Worm (Caenorhabditis elegans): ENCODE results near the gene R02F11.10.

R02F11.10 gene

ce11 chrV:4785333-4785852 lies 3.5 kb upstream of the R02F11.10 start, which contains the start of the genes Y60C6A.2 and Y60C6A.3:
Y60C6A.2 (minus strand) TSS chrV:4785433.
Y60C6A.3 (plus strand) TSS chrV:4785802.
- TF ChIP-seq ceh-13 (GFP tag; optimal IDR thresholded peaks at IDR 0.05) (no peak), B0310.2 (tag; optimal IDR thresholded peaks at IDR 0.05) (no peak), sea-1 (GFP tag; conservative IDR thresholded peaks at IDR 0.05) (no peak), ama-1 (optimal IDR thresholded peaks at IDR 0.05) (no peak), tbx-11 (GFP tag; IDR thresholded peaks at IDR 0.05) (no peak), ceh-36 (tag; optimal IDR thresholded peaks at IDR 0.05) (no peak), F13C5.2 (tag; optimal IDR thresholded peaks at IDR 0.05) (no peak), ets-7 (tag; optimal IDR thresholded peaks at IDR 0.05) (no peak), scrt-1 (GFP tag; IDR thresholded peaks at IDR 0.05) (no peak), flt-1 (GFP tag; IDR thresholded peaks at IDR 0.05) (no peak), hmg-4 (GFP tag; optimal IDR thresholded peaks at IDR 0.05) (no peak), tra-4 (tag; optimal IDR thresholded peaks at IDR 0.05) (no peak), aly-1 (tag; optimal IDR thresholded peaks at IDR 0.05) (no peak)

ce11 chrV:4787166-4787565 lies 1.8 kb upstream of the R02F11.10 start, which contains the start of gene R02F11.9:
R02F11.9 (plus strand) TSS chrV:4787466.
- TF ChIP-seq ceh-36 (tag; optimal IDR thresholded peaks at IDR 0.05) (no peak), pes-1 (GFP tag; IDR thresholded peaks at IDR 0.05) (no peak), flt-1 (GFP tag; IDR thresholded peaks at IDR 0.05) (no peak), scrt-1 (GFP tag; IDR thresholded peaks at IDR 0.05) (no peak), F13C5.2 (tag; optimal IDR thresholded peaks at IDR 0.05) (no peak), B0310.2 (tag; optimal IDR thresholded peaks at IDR 0.05) (no peak), ama-1 (optimal IDR thresholded peaks at IDR 0.05) (no peak), ets-7 (tag; optimal IDR thresholded peaks at IDR 0.05) (no peak), hnd-1 (tag; optimal IDR thresholded peaks at IDR 0.05) (no peak), tbx-11 (GFP tag; IDR thresholded peaks at IDR 0.05) (no peak)

DNA sequence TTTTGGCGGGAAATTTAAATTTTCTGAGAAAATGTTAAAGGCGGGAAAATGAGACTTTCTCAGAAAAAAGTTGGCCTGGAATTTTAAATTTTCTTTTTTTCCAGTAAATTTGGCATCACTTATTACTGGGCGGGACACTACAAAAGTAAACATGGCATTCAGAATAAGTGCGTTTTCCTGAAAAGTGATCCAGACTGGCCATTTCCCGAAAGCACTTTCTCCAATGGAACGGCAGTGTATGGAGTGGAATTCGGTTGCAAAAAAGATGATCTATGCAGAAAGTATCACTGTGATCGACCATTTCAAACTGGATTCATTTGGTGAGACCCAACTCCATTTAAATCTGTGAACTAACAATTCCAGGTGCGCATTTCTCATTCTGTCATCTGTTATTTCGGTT lies 1.1 kb upstream of the R02F11.10 start:
- TF ChIP-seq hnd-1 (tag; optimal IDR thresholded peaks at IDR 0.05) (no peak), tra-4 (tag; optimal IDR thresholded peaks at IDR 0.05) (no peak), sea-1 (GFP tag; conservative IDR thresholded peaks at IDR 0.05) (no peak), ets-7 (tag; optimal IDR thresholded peaks at IDR 0.05) (no peak), ama-1 (optimal IDR thresholded peaks at IDR 0.05) (no peak), ceh-36 (tag; optimal IDR thresholded peaks at IDR 0.05) (no peak), ceh-13 (GFP tag; optimal IDR thresholded peaks at IDR 0.05) (no peak), scrt-1 (GFP tag; IDR thresholded peaks at IDR 0.05) (no peak), tbx-37 (GFP tag; conservative IDR thresholded peaks at IDR 0.05) (no peak), F13C5.2 (tag; optimal IDR thresholded peaks at IDR 0.05) (no peak), hmbx-1 (tag; optimal IDR thresholded peaks at IDR 0.05) (no peak), flt-1 (GFP tag; IDR thresholded peaks at IDR 0.05) (no peak), hmg-4 (GFP tag; optimal IDR thresholded peaks at IDR 0.05) (no peak)

ce11 chrV:4790368-4790767 lies 1.4 kb downstream of the R02F11.10 start, which contains the start of gene R02F11.12:
R02F11.12 (plus strand) TSS chrV:4790668.
- no peak for TF ChIP-seq aly-1 (tag; optimal IDR thresholded peaks at IDR 0.05)
- TF ChIP-seq ceh-36 (tag; optimal IDR thresholded peaks at IDR 0.05): no peak
- no peak for TF ChIP-seq tra-4 (tag; optimal IDR thresholded peaks at IDR 0.05)
- TF ChIP-seq B0310.2 (tag; optimal IDR thresholded peaks at IDR 0.05): no peak
- TF ChIP-seq tbx-37 (GFP tag; conservative IDR thresholded peaks at IDR 0.05): no peak
- TF ChIP-seq hmg-4 (GFP tag; optimal IDR thresholded peaks at IDR 0.05): no peak

DNA sequence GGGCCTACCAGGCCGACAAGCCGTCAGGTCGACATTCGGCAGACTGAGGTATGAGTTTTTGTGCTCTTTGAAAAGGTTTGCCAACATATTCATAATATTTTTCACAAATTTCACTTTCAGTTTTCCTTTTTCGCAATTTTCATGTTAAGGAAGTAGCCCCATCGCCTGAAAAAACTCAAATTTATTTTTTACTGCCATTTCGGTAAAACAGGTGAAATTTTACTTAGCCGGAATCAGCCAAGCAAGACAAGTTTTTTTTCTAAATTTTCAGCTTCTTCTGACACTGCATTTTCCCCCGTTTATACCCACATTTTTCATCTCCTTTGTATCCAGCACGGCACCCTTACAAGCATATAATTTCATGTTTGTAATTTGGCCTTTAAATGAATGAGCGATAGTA lies 2.6 kb downstream of the R02F11.10 start, which contains the start of gene R02F11.11:
TSS of gene R02F11.11 (plus strand) at position 301 of the 400 bp plus-strand sequence.
- no peak for TF ChIP-seq aly-1 (tag; optimal IDR thresholded peaks at IDR 0.05)
- no peak for TF ChIP-seq pes-1 (GFP tag; IDR thresholded peaks at IDR 0.05)
- TF ChIP-seq flt-1 (GFP tag; IDR thresholded peaks at IDR 0.05): no peak
- no peak for TF ChIP-seq tbx-11 (GFP tag; IDR thresholded peaks at IDR 0.05)
- no peak for TF ChIP-seq ets-7 (tag; optimal IDR thresholded peaks at IDR 0.05)
- TF ChIP-seq hmbx-1 (tag; optimal IDR thresholded peaks at IDR 0.05): no peak
- TF ChIP-seq tbx-37 (GFP tag; conservative IDR thresholded peaks at IDR 0.05): no peak
- TF ChIP-seq sea-1 (GFP tag; conservative IDR thresholded peaks at IDR 0.05): no peak
- TF ChIP-seq hnd-1 (tag; optimal IDR thresholded peaks at IDR 0.05): no peak
- no peak for TF ChIP-seq scrt-1 (GFP tag; IDR thresholded peaks at IDR 0.05)
- TF ChIP-seq ama-1 (optimal IDR thresholded peaks at IDR 0.05): no peak
- no peak for TF ChIP-seq hmg-4 (GFP tag; optimal IDR thresholded peaks at IDR 0.05)
- no peak for TF ChIP-seq tra-4 (tag; optimal IDR thresholded peaks at IDR 0.05)
- TF ChIP-seq ceh-13 (GFP tag; optimal IDR thresholded peaks at IDR 0.05): no peak
- TF ChIP-seq F13C5.2 (tag; optimal IDR thresholded peaks at IDR 0.05): no peak
- no peak for TF ChIP-seq ceh-36 (tag; optimal IDR thresholded peaks at IDR 0.05)
- TF ChIP-seq B0310.2 (tag; optimal IDR thresholded peaks at IDR 0.05): no peak

DNA sequence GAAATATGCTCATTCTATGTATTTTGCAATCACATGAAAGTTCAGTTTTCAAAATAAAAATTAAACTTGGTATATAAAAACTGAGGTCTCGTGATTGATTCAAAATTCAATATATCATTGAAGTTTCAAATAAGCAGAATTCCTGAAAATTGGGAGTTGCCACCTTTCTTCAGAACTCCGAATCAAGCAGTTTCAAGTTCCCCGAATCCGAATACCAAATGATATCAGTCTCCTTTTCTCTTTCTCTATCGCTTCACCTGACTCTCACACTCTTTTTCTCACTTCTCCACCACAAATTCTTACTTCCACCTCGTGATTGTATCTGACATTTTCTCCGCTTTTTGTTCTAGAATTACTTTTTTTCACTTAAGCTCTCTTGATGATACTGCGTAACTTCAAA lies 5.4 kb downstream of the R02F11.10 start, which contains the start of gene R02F11.2:
TSS of gene R02F11.2 (plus strand) at position 292 of the 400 bp plus-strand sequence.
- TF ChIP-seq hmbx-1 (tag; optimal IDR thresholded peaks at IDR 0.05) (no peak), tbx-37 (GFP tag; conservative IDR thresholded peaks at IDR 0.05) (no peak), tbx-11 (GFP tag; IDR thresholded peaks at IDR 0.05) (no peak), F13C5.2 (tag; optimal IDR thresholded peaks at IDR 0.05) (no peak), flt-1 (GFP tag; IDR thresholded peaks at IDR 0.05) (no peak), hnd-1 (tag; optimal IDR thresholded peaks at IDR 0.05) (no peak), tra-4 (tag; optimal IDR thresholded peaks at IDR 0.05) (no peak), ets-7 (tag; optimal IDR thresholded peaks at IDR 0.05) (no peak), ceh-36 (tag; optimal IDR thresholded peaks at IDR 0.05) (no peak), aly-1 (tag; optimal IDR thresholded peaks at IDR 0.05) (no peak)

DNA sequence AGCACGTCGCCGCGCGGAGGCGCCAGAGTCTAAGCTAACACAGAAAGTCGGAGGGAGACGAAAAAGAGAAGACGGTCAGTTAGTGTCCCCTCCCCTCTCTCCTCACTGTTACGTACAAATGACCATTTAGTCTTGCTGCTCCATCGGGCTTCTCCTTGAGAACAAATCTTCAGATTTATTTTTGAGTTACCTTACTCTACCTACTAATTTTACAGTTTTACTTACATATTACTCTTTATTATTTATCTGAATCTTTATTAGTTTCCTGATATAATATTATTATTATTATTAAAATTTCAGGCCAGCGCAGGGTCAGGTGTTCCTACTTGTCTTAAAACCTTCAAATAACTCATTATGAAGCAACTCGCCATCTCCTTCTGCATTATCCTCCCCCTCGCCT lies 11.9 kb downstream of the R02F11.10 start, which contains the start of gene R02F11.1:
TSS of gene R02F11.1 (plus strand) at position 301 of the 400 bp plus-strand sequence.
- TF ChIP-seq ceh-36 (tag; optimal IDR thresholded peaks at IDR 0.05) (no peak), ets-7 (tag; optimal IDR thresholded peaks at IDR 0.05) (no peak), scrt-1 (GFP tag; IDR thresholded peaks at IDR 0.05) (no peak), B0310.2 (tag; optimal IDR thresholded peaks at IDR 0.05) (no peak), flt-1 (GFP tag; IDR thresholded peaks at IDR 0.05) (no peak), hnd-1 (tag; optimal IDR thresholded peaks at IDR 0.05) (no peak), pes-1 (GFP tag; IDR thresholded peaks at IDR 0.05) (no peak), ceh-13 (GFP tag; optimal IDR thresholded peaks at IDR 0.05) (no peak), F13C5.2 (tag; optimal IDR thresholded peaks at IDR 0.05) (no peak), hmbx-1 (tag; optimal IDR thresholded peaks at IDR 0.05) (no peak), ama-1 (optimal IDR thresholded peaks at IDR 0.05) (no peak), sea-1 (GFP tag; conservative IDR thresholded peaks at IDR 0.05) (no peak), tbx-11 (GFP tag; IDR thresholded peaks at IDR 0.05) (no peak)
